Fruit fly (Drosophila melanogaster) whole organism, embryonic: Measurements from ENCODE around the gene Miox.
A peak's percentile ranks its signal among the peaks of the same experiment; 100 is the strongest.

Experiments used
- CG10366 ChIP-seq: fragments of 200-800 bp; sonication (Bioruptor generic); IDR thresholded peaks from 2 replicates; pipeline ENCODE4 v1.3.6; 2022; ENCODE audit warnings: missing biosample characterization, missing genetic modification characterization
- CG10431 ChIP-seq: fragments of 200-800 bp; sonication (Bioruptor generic); optimal IDR thresholded peaks from 3 replicates; lab custom pipeline; 2018; ENCODE audit warnings: missing biosample characterization, mild to moderate bottlenecking, missing genetic modification characterization
- CG10979 ChIP-seq: fragments of 200-800 bp; sonication (Bioruptor generic); optimal IDR thresholded peaks from 2 replicates; lab custom pipeline; 2018; ENCODE audit warnings: missing biosample characterization, mild to moderate bottlenecking, missing genetic modification characterization, moderate library complexity
- CG12104 ChIP-seq: fragments of 200-800 bp; sonication (Bioruptor generic); optimal IDR thresholded peaks from 3 replicates; lab custom pipeline; 2016; ENCODE audit warnings: missing biosample characterization, missing genetic modification characterization
- CG14441 ChIP-seq: fragments of 200-800 bp; sonication (Bioruptor generic); IDR thresholded peaks from 2 replicates; pipeline ENCODE4 v1.3.6; 2022; ENCODE audit warnings: missing biosample characterization, missing genetic modification characterization
- CG15514 ChIP-seq: fragments of 200-800 bp; sonication (Bioruptor generic); optimal IDR thresholded peaks from 3 replicates; lab custom pipeline; 2017; ENCODE audit warnings: missing biosample characterization, missing genetic modification characterization, mild to moderate bottlenecking, moderate library complexity, missing genetic modification reagents
- CG15601 ChIP-seq: fragments of 200-800 bp; sonication (Bioruptor generic); optimal IDR thresholded peaks from 3 replicates; lab custom pipeline; 2019; ENCODE audit warnings: missing biosample characterization, mild to moderate bottlenecking, missing genetic modification characterization, moderate library complexity
- CG1602 ChIP-seq: fragments of 200-800 bp; sonication (Bioruptor generic); optimal IDR thresholded peaks from 3 replicates; lab custom pipeline; 2016; ENCODE audit warnings: missing biosample characterization, missing genetic modification characterization
- CG17359 ChIP-seq: fragments of 200-800 bp; sonication (Bioruptor generic); optimal IDR thresholded peaks from 3 replicates; lab custom pipeline; 2018; ENCODE audit warnings: missing biosample characterization, mild to moderate bottlenecking, missing genetic modification characterization, moderate library complexity
- CG17802 ChIP-seq: fragments of 200-800 bp; sonication (Bioruptor generic); optimal IDR thresholded peaks from 2 replicates; lab custom pipeline; 2018; ENCODE audit warnings: missing biosample characterization, mild to moderate bottlenecking, missing genetic modification characterization, moderate library complexity
- CG1792 ChIP-seq: fragments of 200-800 bp; sonication (Bioruptor generic); optimal IDR thresholded peaks from 2 replicates; lab custom pipeline; 2016; ENCODE audit warnings: missing biosample characterization, missing genetic modification characterization
- CG31365 ChIP-seq: fragments of 200-800 bp; sonication (Bioruptor generic); optimal IDR thresholded peaks from 2 replicates; lab custom pipeline; 2018; ENCODE audit warnings: missing biosample characterization, mild to moderate bottlenecking, missing genetic modification characterization
- CG3281 ChIP-seq: fragments of 200-800 bp; sonication (Bioruptor generic); optimal IDR thresholded peaks from 3 replicates; lab custom pipeline; 2017; ENCODE audit warnings: missing biosample characterization, mild to moderate bottlenecking, missing genetic modification characterization
- CG3407 ChIP-seq: fragments of 200-800 bp; sonication (Bioruptor generic); optimal IDR thresholded peaks from 2 replicates; lab custom pipeline; 2018; ENCODE audit warnings: missing biosample characterization, mild to moderate bottlenecking, missing genetic modification characterization
- CG34376 ChIP-seq: fragments of 200-800 bp; sonication (Bioruptor generic); optimal IDR thresholded peaks from 2 replicates; lab custom pipeline; 2018; ENCODE audit warnings: missing biosample characterization, mild to moderate bottlenecking, missing genetic modification characterization
- CG5180 ChIP-seq: fragments of 200-800 bp; sonication (Bioruptor generic); optimal IDR thresholded peaks from 3 replicates; lab custom pipeline; 2017; ENCODE audit warnings: missing biosample characterization, missing genetic modification characterization, mild to moderate bottlenecking, moderate library complexity, missing genetic modification reagents
- CG8944 ChIP-seq: fragments of 200-800 bp; sonication (Bioruptor generic); optimal IDR thresholded peaks from 3 replicates; lab custom pipeline; 2016; ENCODE audit warnings: missing biosample characterization, missing genetic modification characterization
- Chrac-16 ChIP-seq: fragments of 200-800 bp; sonication (Bioruptor generic); optimal IDR thresholded peaks from 3 replicates; lab custom pipeline; 2016; ENCODE audit warnings: missing biosample characterization, missing genetic modification characterization
- CoRest ChIP-seq: fragments of 200-800 bp; sonication (Bioruptor generic); optimal IDR thresholded peaks from 3 replicates; lab custom pipeline; 2018; ENCODE audit warnings: missing biosample characterization, mild to moderate bottlenecking, missing genetic modification characterization, moderate library complexity
- E2f1 ChIP-seq: fragments of 200-800 bp; sonication (Bioruptor generic); IDR thresholded peaks from 2 replicates; pipeline ENCODE4 v1.3.6; 2022; ENCODE audit warnings: missing biosample characterization, missing genetic modification characterization
- Fer1 ChIP-seq: fragments of 200-800 bp; sonication (Bioruptor generic); optimal IDR thresholded peaks from 2 replicates; lab custom pipeline; 2017; ENCODE audit warnings: missing biosample characterization, mild to moderate bottlenecking, missing genetic modification characterization
- Med ChIP-seq: fragments of 200-800 bp; sonication (Bioruptor generic); peaks from one replicate; lab custom pipeline; 2016; ENCODE audit warnings: missing biosample characterization, missing genetic modification characterization, mild to moderate bottlenecking, inconsistent platforms, moderate library complexity
- Side ChIP-seq: fragments of 200-800 bp; sonication (Bioruptor generic); optimal IDR thresholded peaks from 2 replicates; lab custom pipeline; 2016; ENCODE audit warnings: missing biosample characterization, missing genetic modification characterization
- Ssrp ChIP-seq: fragments of 200-800 bp; sonication (Bioruptor generic); optimal IDR thresholded peaks from 2 replicates; lab custom pipeline; 2018; ENCODE audit warnings: missing biosample characterization, mild to moderate bottlenecking, missing genetic modification characterization, moderate library complexity
- Stat92E ChIP-seq, 3 experiments: fragments of >200 bp in 2 of 3; fragments of 200-800 bp in 1 of 3; sonication (Bioruptor generic) in 1 of 3; optimal IDR thresholded peaks; 2 replicates each; lab custom pipeline; 2017 to 2019; ENCODE audit warnings: missing biosample characterization in 3 of 3, missing genetic modification characterization in 3 of 3, mild to moderate bottlenecking in 1 of 3, moderate library complexity in 1 of 3
- al ChIP-seq: fragments of 200-800 bp; sonication (Bioruptor generic); IDR thresholded peaks from 2 replicates; pipeline ENCODE4 v1.3.6; 2022; ENCODE audit warnings: missing biosample characterization, missing genetic modification characterization
- az2 ChIP-seq: fragments of 200-800 bp; sonication (Bioruptor generic); optimal IDR thresholded peaks from 3 replicates; lab custom pipeline; 2016; ENCODE audit warnings: missing biosample characterization, missing genetic modification characterization
- bab2 ChIP-seq: fragments of 200-800 bp; sonication (Bioruptor generic); optimal IDR thresholded peaks from 2 replicates; lab custom pipeline; 2016; ENCODE audit warnings: missing biosample characterization, missing genetic modification characterization
- btn ChIP-seq: fragments of 200-800 bp; sonication (Bioruptor generic); optimal IDR thresholded peaks from 2 replicates; lab custom pipeline; 2016; ENCODE audit warnings: missing biosample characterization, missing genetic modification characterization
- cato ChIP-seq: fragments of 200-800 bp; sonication (Bioruptor generic); optimal IDR thresholded peaks from 2 replicates; lab custom pipeline; 2016; ENCODE audit warnings: missing biosample characterization, missing genetic modification characterization, borderline replicate concordance
- chm ChIP-seq: fragments of 200-800 bp; sonication (Bioruptor generic); IDR thresholded peaks from 2 replicates; pipeline ENCODE4 v1.3.6; 2022; ENCODE audit warnings: missing biosample characterization, missing genetic modification characterization
- crc ChIP-seq: fragments of 200-800 bp; sonication (Bioruptor generic); optimal IDR thresholded peaks from 2 replicates; lab custom pipeline; 2016; ENCODE audit warnings: missing biosample characterization, missing genetic modification characterization
- da ChIP-seq: fragments of 200-800 bp; sonication (Bioruptor generic); optimal IDR thresholded peaks from 2 replicates; lab custom pipeline; 2016; ENCODE audit warnings: missing biosample characterization, missing genetic modification characterization
- ewg ChIP-seq: fragments of 200-800 bp; sonication (Bioruptor generic); optimal IDR thresholded peaks from 3 replicates; lab custom pipeline; 2017; ENCODE audit warnings: mild to moderate bottlenecking, missing biosample characterization, missing genetic modification reagents, missing genetic modification characterization
- fd102C ChIP-seq: fragments of 200-800 bp; sonication (Bioruptor generic); optimal IDR thresholded peaks from 2 replicates; lab custom pipeline; 2018; ENCODE audit warnings: missing biosample characterization, mild to moderate bottlenecking, missing genetic modification characterization, moderate library complexity
- hkb ChIP-seq, 2 experiments: fragments of 200-800 bp in 1 of 2; fragments of >200 bp in 1 of 2; sonication (Bioruptor generic) in 1 of 2; IDR thresholded peaks in 1 of 2; optimal IDR thresholded peaks in 1 of 2; 2 replicates each; pipeline versions ENCODE4 v1.3.6 to Lab custom; 2017 to 2022; ENCODE audit warnings: missing biosample characterization in 1 of 2, missing genetic modification characterization in 1 of 2
- inv ChIP-seq: fragments of 200-800 bp; sonication (Bioruptor generic); IDR thresholded peaks from 2 replicates; pipeline ENCODE4 v1.3.6; 2022; ENCODE audit warnings: missing biosample characterization, missing genetic modification characterization; ENCODE audit not compliant: partially characterized antibody
- lab ChIP-seq: fragments of 200-800 bp; sonication (Bioruptor generic); optimal IDR thresholded peaks from 3 replicates; lab custom pipeline; 2017; ENCODE audit warnings: missing biosample characterization, missing genetic modification characterization, mild to moderate bottlenecking, moderate library complexity, missing genetic modification reagents
- lilli ChIP-seq: fragments of 200-800 bp; sonication (Bioruptor generic); optimal IDR thresholded peaks from 3 replicates; lab custom pipeline; 2016; ENCODE audit warnings: missing biosample characterization, missing genetic modification characterization
- lmd ChIP-seq: fragments of 200-800 bp; sonication (Bioruptor generic); IDR thresholded peaks from 2 replicates; pipeline ENCODE4 v1.3.6; 2022; ENCODE audit warnings: missing biosample characterization, missing genetic modification characterization
- mirr ChIP-seq: fragments of 200-800 bp; sonication (Bioruptor generic); optimal IDR thresholded peaks from 3 replicates; lab custom pipeline; 2018; ENCODE audit warnings: missing biosample characterization, mild to moderate bottlenecking, missing genetic modification characterization
- org-1 ChIP-seq: fragments of 200-800 bp; sonication (Bioruptor generic); optimal IDR thresholded peaks from 2 replicates; lab custom pipeline; 2017; ENCODE audit warnings: missing biosample characterization, missing genetic modification characterization
- pb ChIP-seq: fragments of 200-800 bp; sonication (Bioruptor generic); optimal IDR thresholded peaks from 3 replicates; lab custom pipeline; 2016; ENCODE audit warnings: missing biosample characterization, missing genetic modification characterization
- peb ChIP-seq: fragments of 200-800 bp; sonication (Bioruptor generic); IDR thresholded peaks from 2 replicates; pipeline ENCODE4 v1.3.6; 2022; ENCODE audit warnings: missing biosample characterization, missing genetic modification characterization
- pnt ChIP-seq: fragments of 200-800 bp; sonication (Bioruptor generic); optimal IDR thresholded peaks from 3 replicates; lab custom pipeline; 2016; ENCODE audit warnings: missing biosample characterization, missing genetic modification characterization
- sens ChIP-seq: fragments of 200-800 bp; sonication (Bioruptor generic); peaks from one replicate; lab custom pipeline; 2016; ENCODE audit warnings: missing biosample characterization, missing genetic modification characterization
- slou ChIP-seq: fragments of 200-800 bp; sonication (Bioruptor generic); optimal IDR thresholded peaks from 3 replicates; lab custom pipeline; 2016; ENCODE audit warnings: missing biosample characterization, missing genetic modification characterization
- tio ChIP-seq: fragments of 200-800 bp; sonication (Bioruptor generic); optimal IDR thresholded peaks from 2 replicates; lab custom pipeline; 2017; ENCODE audit warnings: missing biosample characterization, missing genetic modification characterization, inconsistent platforms
- zfh1 ChIP-seq: fragments of 200-800 bp; sonication (Bioruptor generic); IDR thresholded peaks from 3 replicates; pipeline ENCODE4 v1.3.6; 2022; ENCODE audit warnings: missing biosample characterization, missing genetic modification characterization

Miox gene

dm6 chr3L:12139232-12139698, 45.5 kb upstream of the Miox start (continued):
- TF ChIP-seq lilli (GFP tag; lab: Kevin White, UChicago) (peak; percentile 62), CG3281 (peak; percentile 47), CG31365 (tag; lab: Kevin White, UChicago) (no peak), CG10366 (GFP tag; lab: Robert Waterston, UW) (0 out of 2 replicates have a peak, but pooled peaks have one; percentile 28), CG15601 (peak; percentile 15), hkb (optimal IDR thresholded peaks at IDR 0.05; lab: Kevin White, UChicago) (no peak), hkb (GFP tag; IDR thresholded peaks at IDR 0.05; lab: Robert Waterston, UW) (peak; percentile 51), ewg (peak; percentile 11), pnt (GFP tag; lab: Kevin White, UChicago) (peak; percentile 53), Ssrp (tag; lab: Kevin White, UChicago) (peak; percentile 40), CG15514 (peak; percentile 44), CG10431 (GFP tag; lab: Kevin White, UChicago) (no peak), CG1792 (GFP tag; lab: Kevin White, UChicago) (no peak), peb (GFP tag; lab: Robert Waterston, UW) (0 out of 2 replicates have a peak, but pooled peaks have one; percentile 14), CG1602 (GFP tag; lab: Kevin White, UChicago) (peak; percentile 7), mirr (GFP tag; lab: Kevin White, UChicago) (peak; percentile 0), CG17359 (peak; percentile 45), lmd (GFP tag; lab: Robert Waterston, UW) (peak; percentile 45; the same call in 1 of the 2 replicates), slou (GFP tag; lab: Kevin White, UChicago) (no peak), btn (no peak), CG12104 (GFP tag; lab: Kevin White, UChicago) (peak; percentile 11), CG3407 (GFP tag; lab: Kevin White, UChicago) (peak; percentile 31), Chrac-16 (GFP tag; lab: Kevin White, UChicago) (peak; percentile 27), CG10979 (tag; lab: Kevin White, UChicago) (peak; percentile 41), CoRest (tag; lab: Kevin White, UChicago) (peak; percentile 68), Fer1 (GFP tag; lab: Kevin White, UChicago) (peak; percentile 57), CG17802 (tag; lab: Kevin White, UChicago) (no peak), bab2 (peak; percentile 56), sens (GFP tag; lab: Kevin White, UChicago) (peak; percentile 78), CG14441 (GFP tag; lab: Robert Waterston, UW) (0 out of 2 replicates have a peak, but pooled peaks have one; percentile 21), cato (GFP tag; lab: Kevin White, UChicago) (no peak), CG8944 (GFP tag; lab: Kevin White, UChicago) (peak; percentile 41), E2f1 (GFP tag; lab: Robert Waterston, UW) (no peak; the same call in 1 of the 2 replicates), CG5180 (GFP tag; lab: Kevin White, UChicago) (peak; percentile 20), Stat92E (GFP tag; optimal IDR thresholded peaks at IDR 0.05; lab: Kevin White, UChicago) (no peak), crc (GFP tag; lab: Kevin White, UChicago) (peak; percentile 56), inv (GFP tag; lab: Robert Waterston, UW) (no peak), pb (GFP tag; lab: Kevin White, UChicago) (peak; percentile 15), al (0 out of 2 replicates have a peak, but pooled peaks have one; percentile 11), zfh1 (GFP tag; lab: Robert Waterston, UW) (peak; percentile 7; the same call in 1 of the 3 replicates), da (GFP tag; lab: Kevin White, UChicago) (no peak), az2 (GFP tag; lab: Kevin White, UChicago) (peak; percentile 35), fd102C (GFP tag; lab: Kevin White, UChicago) (no peak), CG34376 (GFP tag; lab: Kevin White, UChicago) (peak; percentile 11), Side (GFP tag; lab: Kevin White, UChicago) (peak; percentile 49), Med (peak; percentile 92), lab (GFP tag; lab: Kevin White, UChicago) (peak; percentile 70), org-1 (peak; percentile 53), tio (GFP tag; lab: Kevin White, UChicago) (peak; percentile 57), chm (GFP tag; lab: Robert Waterston, UW) (peak; percentile 49; the same call in 1 of the 2 replicates)
